Fruit fly (Drosophila melanogaster): Measurements from ENCODE around the gene sinah.
A peak's percentile ranks its signal among the peaks of the same experiment; 100 is the strongest.

The sinah gene

DNA sequence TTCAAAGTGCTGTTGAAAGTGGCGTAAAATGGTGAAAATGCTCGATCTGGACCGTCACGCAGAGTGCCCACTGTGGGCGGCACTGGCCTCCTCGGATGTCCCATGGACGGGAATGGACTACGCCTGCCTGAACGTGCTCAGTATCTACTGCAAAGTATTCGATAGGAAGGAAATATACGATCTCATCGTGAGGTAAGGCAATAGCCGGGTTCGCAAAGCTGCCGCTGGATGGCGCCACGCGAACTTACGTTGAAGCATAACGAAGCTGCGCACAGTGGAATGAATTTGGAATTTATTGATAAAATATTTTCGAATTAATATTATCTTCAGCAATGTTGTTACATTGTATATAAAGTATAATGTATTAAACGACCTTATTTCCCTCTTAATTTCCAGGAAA, 37.5 kb downstream of the sinah start (continued):
- TF ChIP-seq CG32772 (GFP tag; IDR thresholded peaks at IDR 0.05) (no peak), Hsf (GFP tag; optimal IDR thresholded peaks at IDR 0.05) (peak; percentile 6), Rfx (GFP tag; IDR thresholded peaks at IDR 0.05) (peak; percentile 33), CG9797 (GFP tag; optimal IDR thresholded peaks at IDR 0.05) (no peak), NFAT (GFP tag; IDR thresholded peaks at IDR 0.05) (peak; percentile 28; the same call in 1 of the 2 replicates), sob (GFP tag; IDR thresholded peaks at IDR 0.05) (peak; percentile 31; the same call in 1 of the 2 replicates), CG2199 (GFP tag; IDR thresholded peaks at IDR 0.05) (peak; percentile 81), CG18764 (GFP tag; optimal IDR thresholded peaks at IDR 0.05) (no peak), NfI (GFP tag; optimal IDR thresholded peaks at IDR 0.05) (peak; percentile 28), bcd (GFP tag; optimal IDR thresholded peaks at IDR 0.05) (peak; percentile 3), otp (GFP tag; IDR thresholded peaks at IDR 0.05) (peak; percentile 16; the same call in 1 of the 3 replicates), H2.0 (GFP tag; IDR thresholded peaks at IDR 0.05) (no peak), Adf1 (GFP tag; IDR thresholded peaks at IDR 0.05) (peak; percentile 37; the same call in 1 of the 2 replicates), CG9932 (GFP tag; IDR thresholded peaks at IDR 0.05) (0 out of 2 replicates have a peak, but pooled peaks have one; percentile 7), CG2120 (GFP tag; optimal IDR thresholded peaks at IDR 0.05) (peak; percentile 20), CG3847 (GFP tag; IDR thresholded peaks at IDR 0.05) (0 out of 2 replicates have a peak, but pooled peaks have one; percentile 9), row (GFP tag; IDR thresholded peaks at IDR 0.05) (peak; percentile 40; the same call in 1 of the 3 replicates), Dbx (GFP tag; IDR thresholded peaks at IDR 0.05) (peak; percentile 22; the same call in 1 of the 3 replicates), slbo (GFP tag; IDR thresholded peaks at IDR 0.05) (peak; percentile 41), E2f2 (GFP tag; IDR thresholded peaks at IDR 0.05) (0 out of 2 replicates have a peak, but pooled peaks have one; percentile 16), CG11456 (GFP tag; IDR thresholded peaks at IDR 0.05) (peak; percentile 68; the same call in 1 of the 3 replicates), Hmr (GFP tag; optimal IDR thresholded peaks at IDR 0.05) (peak; percentile 22), CG34224 (GFP tag; IDR thresholded peaks at IDR 0.05; ENCODE audit: partially characterized antibody) (peak; percentile 42; the same call in 1 of the 3 replicates)
